Fruit fly (Drosophila melanogaster) whole organism, embryonic: ENCODE results near the gene msn.
A peak's percentile ranks its signal among the peaks of the same experiment; 100 is the strongest.

Experiments
- Antp ChIP-seq: fragments of 200-800 bp; sonication (Bioruptor generic); optimal IDR thresholded peaks from 3 replicates; lab custom pipeline; 2016; ENCODE audit warnings: missing biosample characterization, missing genetic modification characterization
- Asciz ChIP-seq: fragments of 200-800 bp; sonication (Bioruptor generic); optimal IDR thresholded peaks from 2 replicates; lab custom pipeline; 2017; ENCODE audit warnings: missing biosample characterization, mild to moderate bottlenecking, missing genetic modification characterization, missing genetic modification reagents
- C15 ChIP-seq: fragments of 200-800 bp; sonication (Bioruptor generic); IDR thresholded peaks from 3 replicates; pipeline ENCODE4 v1.3.6; 2022; ENCODE audit warnings: missing biosample characterization, missing genetic modification characterization
- CG11723 ChIP-seq: fragments of 200-800 bp; sonication (Bioruptor generic); optimal IDR thresholded peaks from 2 replicates; lab custom pipeline; 2017; ENCODE audit warnings: missing biosample characterization, mild to moderate bottlenecking, missing genetic modification characterization
- CG12769 ChIP-seq: fragments of 200-800 bp; sonication (Bioruptor generic); optimal IDR thresholded peaks from 2 replicates; lab custom pipeline; 2019; ENCODE audit warnings: missing biosample characterization, mild to moderate bottlenecking, missing genetic modification characterization, moderate library complexity
- CG12942 ChIP-seq: fragments of 200-800 bp; sonication (Bioruptor generic); optimal IDR thresholded peaks from 3 replicates; lab custom pipeline; 2016; ENCODE audit warnings: missing biosample characterization, missing genetic modification characterization
- CG13287 ChIP-seq: fragments of 200-800 bp; sonication (Bioruptor generic); IDR thresholded peaks from 2 replicates; pipeline ENCODE4 v1.3.6; 2022; ENCODE audit warnings: missing biosample characterization, missing genetic modification characterization; ENCODE audit not compliant: partially characterized antibody
- CG13424 ChIP-seq: fragments of 200-800 bp; sonication (Bioruptor generic); optimal IDR thresholded peaks from 2 replicates; lab custom pipeline; 2019; ENCODE audit warnings: missing biosample characterization, mild to moderate bottlenecking, missing genetic modification characterization, moderate library complexity
- CG14050 ChIP-seq: fragments of 200-800 bp; sonication (Bioruptor generic); IDR thresholded peaks from 3 replicates; pipeline ENCODE4 v1.3.6; 2022; ENCODE audit warnings: missing biosample characterization, missing genetic modification characterization
- CG1529 ChIP-seq: fragments of 200-800 bp; sonication (Bioruptor generic); optimal IDR thresholded peaks from 3 replicates; lab custom pipeline; 2018; ENCODE audit warnings: missing biosample characterization, missing genetic modification characterization
- CG16779 ChIP-seq: fragments of 200-800 bp; sonication (Bioruptor generic); IDR thresholded peaks from 2 replicates; pipeline ENCODE4 v1.3.6; 2022; ENCODE audit warnings: missing biosample characterization, missing genetic modification characterization
- CG17359 ChIP-seq: fragments of 200-800 bp; sonication (Bioruptor generic); optimal IDR thresholded peaks from 3 replicates; lab custom pipeline; 2018; ENCODE audit warnings: missing biosample characterization, mild to moderate bottlenecking, missing genetic modification characterization, moderate library complexity
- CG2202 ChIP-seq: fragments of 200-800 bp; sonication (Bioruptor generic); optimal IDR thresholded peaks from 2 replicates; lab custom pipeline; 2018; ENCODE audit warnings: missing biosample characterization, mild to moderate bottlenecking, missing genetic modification characterization
- CG31388 ChIP-seq: fragments of 200-800 bp; sonication (Bioruptor generic); optimal IDR thresholded peaks from 2 replicates; lab custom pipeline; 2016; ENCODE audit warnings: missing biosample characterization, missing genetic modification characterization
- CG3281 ChIP-seq: fragments of 200-800 bp; sonication (Bioruptor generic); optimal IDR thresholded peaks from 3 replicates; lab custom pipeline; 2017; ENCODE audit warnings: missing biosample characterization, mild to moderate bottlenecking, missing genetic modification characterization
- CG33557 ChIP-seq: fragments of 200-800 bp; sonication (Bioruptor generic); optimal IDR thresholded peaks from 2 replicates; lab custom pipeline; 2019; ENCODE audit warnings: missing biosample characterization, mild to moderate bottlenecking, missing genetic modification characterization, moderate library complexity
- CG3726 ChIP-seq: fragments of 200-800 bp; sonication (Bioruptor generic); IDR thresholded peaks from 3 replicates; pipeline ENCODE4, ENCODE4 v1.3.6; 2022; ENCODE audit warnings: missing biosample characterization, missing genetic modification characterization
- CG3847 ChIP-seq: fragments of 200-800 bp; sonication (Bioruptor generic); IDR thresholded peaks from 2 replicates; pipeline ENCODE4 v1.3.6; 2022; ENCODE audit warnings: missing biosample characterization, missing genetic modification characterization
- CG5953 ChIP-seq: fragments of 200-800 bp; sonication (Bioruptor generic); IDR thresholded peaks from 2 replicates; pipeline ENCODE4 v1.3.6; 2022; ENCODE audit warnings: missing biosample characterization, missing genetic modification characterization
- CG6654 ChIP-seq: fragments of 200-800 bp; sonication (Bioruptor generic); optimal IDR thresholded peaks from 2 replicates; lab custom pipeline; 2017; ENCODE audit warnings: missing biosample characterization, mild to moderate bottlenecking, missing genetic modification characterization
- CG6689 ChIP-seq: fragments of 200-800 bp; sonication (Bioruptor generic); IDR thresholded peaks from 2 replicates; pipeline ENCODE4 v1.3.6; 2022; ENCODE audit warnings: missing biosample characterization, missing genetic modification characterization
- CG8765 ChIP-seq: fragments of 200-800 bp; sonication (Bioruptor generic); IDR thresholded peaks from 2 replicates; pipeline ENCODE4 v1.3.6; 2022; ENCODE audit warnings: missing biosample characterization, missing genetic modification characterization
- CG9727 ChIP-seq: fragments of 200-800 bp; sonication (Bioruptor generic); optimal IDR thresholded peaks from 3 replicates; lab custom pipeline; 2017; ENCODE audit warnings: missing biosample characterization, mild to moderate bottlenecking, missing genetic modification characterization
- Camta ChIP-seq: fragments of 200-800 bp; sonication (Bioruptor generic); optimal IDR thresholded peaks from 2 replicates; lab custom pipeline; 2016; ENCODE audit warnings: missing biosample characterization, missing genetic modification characterization
- E2f1 ChIP-seq: fragments of 200-800 bp; sonication (Bioruptor generic); IDR thresholded peaks from 2 replicates; pipeline ENCODE4 v1.3.6; 2022; ENCODE audit warnings: missing biosample characterization, missing genetic modification characterization
- Ets97D ChIP-seq: fragments of 200-800 bp; sonication (Bioruptor generic); optimal IDR thresholded peaks from 3 replicates; lab custom pipeline; 2016; ENCODE audit warnings: missing biosample characterization, missing genetic modification characterization
- Hsf ChIP-seq: fragments of 200-800 bp; sonication (Bioruptor generic); optimal IDR thresholded peaks from 3 replicates; lab custom pipeline; 2016; ENCODE audit warnings: missing biosample characterization, missing genetic modification characterization
- Kr ChIP-seq: fragments of 200-800 bp; sonication (Bioruptor generic); optimal IDR thresholded peaks from 2 replicates; lab custom pipeline; 2017; ENCODE audit warnings: missing biosample characterization, mild to moderate bottlenecking, missing genetic modification characterization
- Med ChIP-seq: fragments of 200-800 bp; sonication (Bioruptor generic); peaks from one replicate; lab custom pipeline; 2016; ENCODE audit warnings: missing biosample characterization, missing genetic modification characterization, mild to moderate bottlenecking, inconsistent platforms, moderate library complexity
- NC2α ChIP-seq: fragments of 200-800 bp; sonication (Bioruptor generic); optimal IDR thresholded peaks from 2 replicates; lab custom pipeline; 2016; ENCODE audit warnings: missing biosample characterization, missing genetic modification characterization
- Nf-YB ChIP-seq: fragments of 200-800 bp; sonication (Bioruptor generic); optimal IDR thresholded peaks from 3 replicates; lab custom pipeline; 2019; ENCODE audit warnings: missing biosample characterization, mild to moderate bottlenecking, missing genetic modification characterization, moderate library complexity
- Opbp ChIP-seq: fragments of 200-800 bp; sonication (Bioruptor generic); IDR thresholded peaks from 3 replicates; pipeline ENCODE4 v1.3.6; 2022; ENCODE audit warnings: missing biosample characterization, missing genetic modification characterization; ENCODE audit not compliant: partially characterized antibody
- TFAM ChIP-seq: fragments of 200-800 bp; sonication (Bioruptor generic); optimal IDR thresholded peaks from 2 replicates; lab custom pipeline; 2017; ENCODE audit warnings: missing biosample characterization, missing genetic modification characterization, inconsistent platforms
- ac ChIP-seq: fragments of 200-800 bp; sonication (Bioruptor generic); optimal IDR thresholded peaks from 3 replicates; lab custom pipeline; 2017; ENCODE audit warnings: missing biosample characterization, mild to moderate bottlenecking, missing genetic modification characterization
- btn ChIP-seq: fragments of 200-800 bp; sonication (Bioruptor generic); optimal IDR thresholded peaks from 2 replicates; lab custom pipeline; 2016; ENCODE audit warnings: missing biosample characterization, missing genetic modification characterization
- dimm ChIP-seq: fragments of 200-800 bp; sonication (Bioruptor generic); IDR thresholded peaks from 2 replicates; pipeline ENCODE4 v1.3.6; 2022; ENCODE audit warnings: missing biosample characterization, missing genetic modification characterization
- exex ChIP-seq: fragments of 200-800 bp; sonication (Bioruptor generic); optimal IDR thresholded peaks from 4 replicates; lab custom pipeline; 2018; ENCODE audit warnings: missing biosample characterization, mild to moderate bottlenecking, missing genetic modification characterization, moderate library complexity
- eyg ChIP-seq: fragments of 200-800 bp; sonication (Bioruptor generic); optimal IDR thresholded peaks from 3 replicates; lab custom pipeline; 2016; ENCODE audit warnings: missing biosample characterization, missing genetic modification characterization
- fd64A ChIP-seq: fragments of 200-800 bp; sonication (Bioruptor generic); optimal IDR thresholded peaks from 3 replicates; lab custom pipeline; 2018; ENCODE audit warnings: missing biosample characterization, mild to moderate bottlenecking, missing genetic modification characterization
- gem ChIP-seq: fragments of 200-800 bp; sonication (Bioruptor generic); optimal IDR thresholded peaks from 2 replicates; lab custom pipeline; 2019; ENCODE audit warnings: missing biosample characterization, mild to moderate bottlenecking, missing genetic modification characterization, moderate library complexity
- hkb ChIP-seq, 2 experiments: fragments of 200-800 bp in 1 of 2; fragments of >200 bp in 1 of 2; sonication (Bioruptor generic) in 1 of 2; IDR thresholded peaks in 1 of 2; optimal IDR thresholded peaks in 1 of 2; 2 replicates each; pipeline versions ENCODE4 v1.3.6 to Lab custom; 2017 to 2022; ENCODE audit warnings: missing biosample characterization in 1 of 2, missing genetic modification characterization in 1 of 2
- hth ChIP-seq: fragments of >200 bp; optimal IDR thresholded peaks from 2 replicates; lab custom pipeline; 2017; ENCODE audit warnings: inconsistent platforms
- nerfin-1 ChIP-seq: fragments of 200-800 bp; sonication (Bioruptor generic); optimal IDR thresholded peaks from 3 replicates; lab custom pipeline; 2019; ENCODE audit warnings: missing biosample characterization, mild to moderate bottlenecking, missing genetic modification characterization, moderate library complexity
- nerfin-2 ChIP-seq: fragments of 200-800 bp; sonication (Bioruptor generic); IDR thresholded peaks from 2 replicates; pipeline ENCODE4 v1.3.6; 2022; ENCODE audit warnings: missing biosample characterization, missing genetic modification characterization; ENCODE audit not compliant: partially characterized antibody
- row ChIP-seq: fragments of 200-800 bp; sonication (Bioruptor generic); IDR thresholded peaks from 3 replicates; pipeline ENCODE4 v1.3.6; 2022; ENCODE audit warnings: missing biosample characterization, missing genetic modification characterization
- scrt ChIP-seq: fragments of 200-800 bp; sonication (Bioruptor generic); optimal IDR thresholded peaks from 2 replicates; lab custom pipeline; 2018; ENCODE audit warnings: missing biosample characterization, mild to moderate bottlenecking, missing genetic modification characterization, moderate library complexity
- sens ChIP-seq: fragments of 200-800 bp; sonication (Bioruptor generic); peaks from one replicate; lab custom pipeline; 2016; ENCODE audit warnings: missing biosample characterization, missing genetic modification characterization
- sisA ChIP-seq: fragments of 200-800 bp; sonication (Bioruptor generic); IDR thresholded peaks from 2 replicates; pipeline ENCODE4 v1.3.6; 2022; ENCODE audit warnings: missing biosample characterization, missing genetic modification characterization
- slbo ChIP-seq: fragments of 200-800 bp; sonication (Bioruptor generic); IDR thresholded peaks from 2 replicates; pipeline ENCODE4 v1.3.6; 2022; ENCODE audit warnings: missing biosample characterization, missing genetic modification characterization
- ssp ChIP-seq: fragments of 200-800 bp; sonication (Bioruptor generic); IDR thresholded peaks from 2 replicates; pipeline ENCODE4 v1.3.6; 2022; ENCODE audit warnings: missing biosample characterization, missing genetic modification characterization
- zf30C ChIP-seq: fragments of 200-800 bp; sonication (Bioruptor generic); optimal IDR thresholded peaks from 3 replicates; lab custom pipeline; 2018; ENCODE audit warnings: missing biosample characterization, mild to moderate bottlenecking, missing genetic modification characterization

msn gene

DNA sequence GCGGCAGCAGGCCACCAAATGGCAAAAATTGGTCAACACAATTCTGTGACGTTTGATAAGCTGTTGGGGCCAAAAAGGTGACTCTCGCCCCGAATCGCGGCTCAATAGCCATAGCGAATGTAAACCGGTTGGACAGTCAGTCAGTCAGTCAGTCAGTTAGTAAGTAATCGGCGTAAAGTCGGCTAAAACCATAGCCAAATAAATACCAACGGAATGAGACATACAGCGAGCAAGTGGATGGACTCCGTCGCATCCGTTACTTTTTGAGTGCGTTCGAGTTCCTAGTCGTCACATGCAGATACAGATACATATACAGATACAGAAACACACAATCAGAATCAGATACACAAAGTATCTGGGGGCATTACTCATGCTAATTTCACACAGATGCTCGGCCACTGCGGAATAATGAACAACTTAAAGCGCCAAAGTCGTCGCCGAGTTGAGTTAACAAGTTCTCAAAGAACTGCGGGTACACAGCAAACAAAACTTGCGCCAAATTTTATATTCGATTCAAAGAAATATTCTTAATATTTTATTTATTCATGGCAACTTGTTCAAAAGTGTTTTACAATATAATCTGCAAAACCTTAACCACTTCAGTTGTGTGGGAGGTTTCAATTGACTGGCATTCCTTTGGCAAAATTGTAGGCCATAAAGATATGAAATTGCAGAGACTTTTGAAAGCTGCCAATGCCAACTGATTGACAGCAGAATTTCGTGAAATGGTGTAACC, 9.1 kb downstream of the msn start (continued):
- no peak for TF ChIP-seq CG9727 (GFP tag; lab: Kevin White, UChicago)
- TF ChIP-seq hkb (optimal IDR thresholded peaks at IDR 0.05; lab: Kevin White, UChicago): no peak
- TF ChIP-seq hkb (GFP tag; IDR thresholded peaks at IDR 0.05; lab: Robert Waterston, UW): no peak
- TF ChIP-seq CG17359 (tag; lab: Kevin White, UChicago): no peak
- TF ChIP-seq CG8765 (GFP tag; lab: Robert Waterston, UW): no peak
- TF ChIP-seq Asciz: no peak
- no peak; the same call in 2 of the 3 replicates for TF ChIP-seq row (GFP tag; lab: Robert Waterston, UW)
- no peak for TF ChIP-seq CG13287 (GFP tag; lab: Robert Waterston, UW)
- TF ChIP-seq ssp: no peak
- no peak for TF ChIP-seq btn (GFP tag; lab: Kevin White, UChicago)
- no peak for TF ChIP-seq E2f1
- TF ChIP-seq CG13424 (tag; lab: Kevin White, UChicago): no peak
- TF ChIP-seq Antp (GFP tag; lab: Kevin White, UChicago): no peak
- TF ChIP-seq CG2202 (tag; lab: Kevin White, UChicago): no peak
- no peak for TF ChIP-seq slbo (GFP tag; lab: Robert Waterston, UW)
- TF ChIP-seq fd64A (GFP tag; lab: Kevin White, UChicago): no peak
- no peak for TF ChIP-seq ac (GFP tag; lab: Kevin White, UChicago)
- TF ChIP-seq CG1529: no peak
- no peak for TF ChIP-seq Hsf (GFP tag; lab: Kevin White, UChicago)
- TF ChIP-seq dimm (GFP tag; lab: Robert Waterston, UW): no peak
- TF ChIP-seq zf30C (GFP tag; lab: Kevin White, UChicago): no peak
- TF ChIP-seq C15 (GFP tag; lab: Robert Waterston, UW): no peak
- TF ChIP-seq Ets97D (GFP tag; lab: Kevin White, UChicago): no peak
- no peak for TF ChIP-seq Kr (GFP tag; lab: Kevin White, UChicago)
- no peak for TF ChIP-seq exex
- TF ChIP-seq CG12942: no peak
- no peak for TF ChIP-seq hth (lab: Kevin White, UChicago)
- peak; percentile 0 for TF ChIP-seq CG12769 (tag; lab: Kevin White, UChicago)
- TF ChIP-seq nerfin-1 (tag; lab: Kevin White, UChicago): no peak
- no peak for TF ChIP-seq CG31388 (GFP tag; lab: Kevin White, UChicago)
- TF ChIP-seq sisA (GFP tag; lab: Robert Waterston, UW): no peak
- TF ChIP-seq NC2α (GFP tag; lab: Kevin White, UChicago): no peak
- no peak for TF ChIP-seq Nf-YB (GFP tag; lab: Kevin White, UChicago)
- peak; percentile 52 for TF ChIP-seq sens
- TF ChIP-seq Camta: no peak
- no peak for TF ChIP-seq nerfin-2 (GFP tag; lab: Robert Waterston, UW)
- TF ChIP-seq CG3726: no peak
- TF ChIP-seq TFAM: no peak
- TF ChIP-seq CG3281 (GFP tag; lab: Kevin White, UChicago): no peak
- no peak for TF ChIP-seq CG14050
- no peak for TF ChIP-seq CG6689 (GFP tag; lab: Robert Waterston, UW)
- 0 out of 2 replicates have a peak, but pooled peaks have one; percentile 27 for TF ChIP-seq CG16779 (GFP tag; lab: Robert Waterston, UW)
- no peak for TF ChIP-seq CG33557 (GFP tag; lab: Kevin White, UChicago)
- peak; percentile 59 for TF ChIP-seq Med (GFP tag; lab: Kevin White, UChicago)
- no peak for TF ChIP-seq Opbp (GFP tag; lab: Robert Waterston, UW)
- no peak for TF ChIP-seq CG3847
- TF ChIP-seq gem (tag; lab: Kevin White, UChicago): no peak
- no peak for TF ChIP-seq CG6654 (GFP tag; lab: Kevin White, UChicago)
- TF ChIP-seq CG5953 (GFP tag; lab: Robert Waterston, UW): no peak
- TF ChIP-seq eyg (GFP tag; lab: Kevin White, UChicago): no peak
- no peak for TF ChIP-seq scrt (GFP tag; lab: Kevin White, UChicago)
- TF ChIP-seq CG11723 (GFP tag; lab: Kevin White, UChicago): no peak
